Fruit fly (Drosophila melanogaster) whole organism, embryonic: ENCODE measurements around the gene Dok.
A peak's percentile ranks its signal among the peaks of the same experiment; 100 is the strongest.

Experiments used
- Abd-B ChIP-seq: fragments of 200-800 bp; sonication (Bioruptor generic); optimal IDR thresholded peaks from 2 replicates; lab custom pipeline; 2018; ENCODE audit warnings: missing biosample characterization, mild to moderate bottlenecking, missing genetic modification characterization, moderate library complexity
- Aef1 ChIP-seq: fragments of 200-800 bp; sonication (Bioruptor generic); IDR thresholded peaks from 3 replicates; pipeline ENCODE4 v1.3.6; 2022; ENCODE audit warnings: missing biosample characterization, missing genetic modification characterization
- Atf6 ChIP-seq: fragments of 200-800 bp; sonication (Bioruptor generic); IDR thresholded peaks from 2 replicates; pipeline ENCODE4 v1.3.6; 2022; ENCODE audit warnings: missing biosample characterization, missing genetic modification characterization
- BEAF-32 ChIP-seq: fragments of 200-800 bp; sonication (Bioruptor generic); optimal IDR thresholded peaks from 3 replicates; lab custom pipeline; 2017; ENCODE audit warnings: missing biosample characterization, missing genetic modification characterization, mild to moderate bottlenecking, moderate library complexity, missing genetic modification reagents
- CG10147 ChIP-seq: fragments of 200-800 bp; sonication (Bioruptor generic); optimal IDR thresholded peaks from 2 replicates; lab custom pipeline; 2019; ENCODE audit warnings: missing biosample characterization, mild to moderate bottlenecking, missing genetic modification characterization, moderate library complexity
- CG10462 ChIP-seq: fragments of 200-800 bp; sonication (Bioruptor generic); optimal IDR thresholded peaks from 2 replicates; lab custom pipeline; 2016; ENCODE audit warnings: missing biosample characterization, missing genetic modification characterization
- CG10654 ChIP-seq: fragments of 200-800 bp; sonication (Bioruptor generic); optimal IDR thresholded peaks from 2 replicates; lab custom pipeline; 2016; ENCODE audit warnings: missing biosample characterization, missing genetic modification characterization
- CG11696 ChIP-seq: fragments of 200-800 bp; sonication (Bioruptor generic); IDR thresholded peaks from 2 replicates; pipeline ENCODE4 v1.3.6; 2022; ENCODE audit warnings: missing biosample characterization, missing genetic modification characterization
- CG12769 ChIP-seq: fragments of 200-800 bp; sonication (Bioruptor generic); optimal IDR thresholded peaks from 2 replicates; lab custom pipeline; 2019; ENCODE audit warnings: missing biosample characterization, mild to moderate bottlenecking, missing genetic modification characterization, moderate library complexity
- CG13894 ChIP-seq: fragments of 200-800 bp; sonication (Bioruptor generic); optimal IDR thresholded peaks from 3 replicates; lab custom pipeline; 2018; ENCODE audit warnings: missing biosample characterization, mild to moderate bottlenecking, missing genetic modification characterization, moderate library complexity
- CG14441 ChIP-seq: fragments of 200-800 bp; sonication (Bioruptor generic); IDR thresholded peaks from 2 replicates; pipeline ENCODE4 v1.3.6; 2022; ENCODE audit warnings: missing biosample characterization, missing genetic modification characterization
- CG14860 ChIP-seq: fragments of 200-800 bp; sonication (Bioruptor generic); IDR thresholded peaks from 3 replicates; pipeline ENCODE4 v1.3.6; 2022; ENCODE audit warnings: missing biosample characterization, missing genetic modification characterization; ENCODE audit not compliant: partially characterized antibody
- CG15601 ChIP-seq: fragments of 200-800 bp; sonication (Bioruptor generic); optimal IDR thresholded peaks from 3 replicates; lab custom pipeline; 2019; ENCODE audit warnings: missing biosample characterization, mild to moderate bottlenecking, missing genetic modification characterization, moderate library complexity
- CG17328 ChIP-seq: fragments of 200-800 bp; sonication (Bioruptor generic); IDR thresholded peaks from 2 replicates; pipeline ENCODE4 v1.3.6; 2022; ENCODE audit warnings: missing biosample characterization, missing genetic modification characterization
- CG17359 ChIP-seq: fragments of 200-800 bp; sonication (Bioruptor generic); optimal IDR thresholded peaks from 3 replicates; lab custom pipeline; 2018; ENCODE audit warnings: missing biosample characterization, mild to moderate bottlenecking, missing genetic modification characterization, moderate library complexity
- CG18011 ChIP-seq: fragments of 200-800 bp; sonication (Bioruptor generic); optimal IDR thresholded peaks from 2 replicates; lab custom pipeline; 2017; ENCODE audit warnings: missing biosample characterization, missing genetic modification characterization, mild to moderate bottlenecking, moderate library complexity, missing genotype
- CG18599 ChIP-seq: fragments of 200-800 bp; sonication (Bioruptor generic); optimal IDR thresholded peaks from 3 replicates; lab custom pipeline; 2017; ENCODE audit warnings: missing biosample characterization, missing genetic modification characterization, mild to moderate bottlenecking, moderate library complexity, missing genetic modification reagents
- CG30020 ChIP-seq: fragments of 200-800 bp; optimal IDR thresholded peaks from 2 replicates; lab custom pipeline; 2019; ENCODE audit warnings: missing biosample characterization, mild to moderate bottlenecking, missing genetic modification characterization, moderate library complexity
- CG30431 ChIP-seq: fragments of 200-800 bp; sonication (Bioruptor generic); optimal IDR thresholded peaks from 2 replicates; lab custom pipeline; 2017; ENCODE audit warnings: missing biosample characterization, missing genetic modification characterization
- CG3065 ChIP-seq: fragments of 200-800 bp; sonication (Bioruptor generic); optimal IDR thresholded peaks from 2 replicates; lab custom pipeline; 2016; ENCODE audit warnings: missing biosample characterization, missing genetic modification characterization
- CG32772 ChIP-seq: fragments of 200-800 bp; sonication (Bioruptor generic); IDR thresholded peaks from 2 replicates; pipeline ENCODE4 v1.3.6; 2022; ENCODE audit warnings: missing biosample characterization, missing genetic modification characterization
- CG34376 ChIP-seq: fragments of 200-800 bp; sonication (Bioruptor generic); optimal IDR thresholded peaks from 2 replicates; lab custom pipeline; 2018; ENCODE audit warnings: missing biosample characterization, mild to moderate bottlenecking, missing genetic modification characterization
- CG3726 ChIP-seq: fragments of 200-800 bp; sonication (Bioruptor generic); IDR thresholded peaks from 3 replicates; pipeline ENCODE4, ENCODE4 v1.3.6; 2022; ENCODE audit warnings: missing biosample characterization, missing genetic modification characterization
- CG4707 ChIP-seq: fragments of 200-800 bp; sonication (Bioruptor generic); optimal IDR thresholded peaks from 2 replicates; lab custom pipeline; 2018; ENCODE audit warnings: missing biosample characterization, mild to moderate bottlenecking, missing genetic modification characterization, moderate library complexity
- CG4730 ChIP-seq: fragments of 200-800 bp; sonication (Bioruptor generic); IDR thresholded peaks from 2 replicates; pipeline ENCODE4 v1.3.6; 2022; ENCODE audit warnings: missing biosample characterization, missing genetic modification characterization
- CG6854 ChIP-seq: fragments of 200-800 bp; sonication (Bioruptor generic); optimal IDR thresholded peaks from 3 replicates; lab custom pipeline; 2017; ENCODE audit warnings: missing biosample characterization, mild to moderate bottlenecking, missing genetic modification characterization
- CG9437 ChIP-seq: fragments of 200-800 bp; sonication (Bioruptor generic); optimal IDR thresholded peaks from 2 replicates; lab custom pipeline; 2018; ENCODE audit warnings: missing biosample characterization, mild to moderate bottlenecking, missing genetic modification characterization
- Ets65A ChIP-seq: fragments of 200-800 bp; sonication (Bioruptor generic); peaks from one replicate; lab custom pipeline; 2016; ENCODE audit warnings: missing biosample characterization, missing genetic modification characterization
- Fer2 ChIP-seq: fragments of 200-800 bp; sonication (Bioruptor generic); optimal IDR thresholded peaks from 2 replicates; lab custom pipeline; 2018; ENCODE audit warnings: missing biosample characterization, mild to moderate bottlenecking, missing genetic modification characterization, moderate library complexity
- H2.0 ChIP-seq: fragments of 200-800 bp; sonication (Bioruptor generic); IDR thresholded peaks from 2 replicates; pipeline ENCODE4 v1.3.6; 2022; ENCODE audit warnings: missing biosample characterization, missing genetic modification characterization
- Myb ChIP-seq: fragments of 200-800 bp; sonication (Bioruptor generic); optimal IDR thresholded peaks from 2 replicates; lab custom pipeline; 2016; ENCODE audit warnings: missing biosample characterization, missing genetic modification characterization
- Sox100B ChIP-seq: fragments of 200-800 bp; sonication (Bioruptor generic); optimal IDR thresholded peaks from 3 replicates; lab custom pipeline; 2018; ENCODE audit warnings: missing biosample characterization, mild to moderate bottlenecking, missing genetic modification characterization
- ash1 ChIP-seq: fragments of 200-800 bp; sonication (Bioruptor generic); optimal IDR thresholded peaks from 2 replicates; lab custom pipeline; 2018; ENCODE audit warnings: missing biosample characterization, mild to moderate bottlenecking, missing genetic modification characterization
- eve ChIP-seq, 2 experiments: fragments of >200 bp; optimal IDR thresholded peaks; 2 replicates each; lab custom pipeline; 2017; ENCODE audit warnings: missing biosample characterization in 2 of 2, missing genetic modification characterization in 2 of 2
- exex ChIP-seq: fragments of 200-800 bp; sonication (Bioruptor generic); optimal IDR thresholded peaks from 4 replicates; lab custom pipeline; 2018; ENCODE audit warnings: missing biosample characterization, mild to moderate bottlenecking, missing genetic modification characterization, moderate library complexity
- eyg ChIP-seq: fragments of 200-800 bp; sonication (Bioruptor generic); optimal IDR thresholded peaks from 3 replicates; lab custom pipeline; 2016; ENCODE audit warnings: missing biosample characterization, missing genetic modification characterization
- fd3F ChIP-seq: fragments of 200-800 bp; sonication (Bioruptor generic); optimal IDR thresholded peaks from 2 replicates; lab custom pipeline; 2018; ENCODE audit warnings: missing biosample characterization, mild to moderate bottlenecking, missing genetic modification characterization, moderate library complexity
- fd96Cb ChIP-seq: fragments of 200-800 bp; sonication (Bioruptor generic); optimal IDR thresholded peaks from 2 replicates; lab custom pipeline; 2018; ENCODE audit warnings: missing biosample characterization, mild to moderate bottlenecking, missing genetic modification characterization, moderate library complexity
- grau ChIP-seq: fragments of 200-800 bp; optimal IDR thresholded peaks from 3 replicates; lab custom pipeline; 2019; ENCODE audit warnings: missing biosample characterization, mild to moderate bottlenecking, missing genetic modification characterization, moderate library complexity
- kah ChIP-seq: fragments of 200-800 bp; sonication (Bioruptor generic); optimal IDR thresholded peaks from 2 replicates; lab custom pipeline; 2018; ENCODE audit warnings: missing biosample characterization, mild to moderate bottlenecking, missing genetic modification characterization
- prd ChIP-seq, 3 experiments: fragments of >200 bp in 2 of 3; fragments of 200-800 bp in 1 of 3; sonication (Bioruptor generic) in 1 of 3; optimal IDR thresholded peaks in 2 of 3; IDR thresholded peaks in 1 of 3; 2 replicates in 2 of 3; 3 replicates in 1 of 3; pipeline versions ENCODE4 v1.3.6 to Lab custom; 2017 to 2022; ENCODE audit warnings: missing biosample characterization in 1 of 3, missing genetic modification characterization in 1 of 3
- psq ChIP-seq: fragments of 200-800 bp; sonication (Bioruptor generic); optimal IDR thresholded peaks from 2 replicates; lab custom pipeline; 2017; ENCODE audit warnings: missing biosample characterization, missing genetic modification characterization
- run ChIP-seq: fragments of 200-800 bp; sonication (Bioruptor generic); optimal IDR thresholded peaks from 3 replicates; lab custom pipeline; 2018; ENCODE audit warnings: missing biosample characterization, mild to moderate bottlenecking, missing genetic modification characterization
- sim ChIP-seq: fragments of 200-800 bp; sonication (Bioruptor generic); IDR thresholded peaks from 2 replicates; pipeline ENCODE4 v1.3.6; 2022; ENCODE audit warnings: missing biosample characterization, missing genetic modification characterization
- slou ChIP-seq: fragments of 200-800 bp; sonication (Bioruptor generic); optimal IDR thresholded peaks from 3 replicates; lab custom pipeline; 2016; ENCODE audit warnings: missing biosample characterization, missing genetic modification characterization
- so ChIP-seq: fragments of 200-800 bp; sonication (Bioruptor generic); IDR thresholded peaks from 3 replicates; pipeline ENCODE4 v1.3.6; 2022; ENCODE audit warnings: missing biosample characterization, missing genetic modification characterization
- sqz ChIP-seq: fragments of 200-800 bp; sonication (Bioruptor generic); optimal IDR thresholded peaks from 3 replicates; lab custom pipeline; 2018; ENCODE audit warnings: missing biosample characterization, mild to moderate bottlenecking, missing genetic modification characterization
- sr ChIP-seq: fragments of 200-800 bp; sonication (Bioruptor generic); IDR thresholded peaks from 3 replicates; pipeline ENCODE4 v1.3.6; 2022; ENCODE audit warnings: missing biosample characterization, missing genetic modification characterization
- stc ChIP-seq: fragments of 200-800 bp; sonication (Bioruptor generic); IDR thresholded peaks from 2 replicates; pipeline ENCODE4 v1.3.6; 2022; ENCODE audit warnings: missing biosample characterization, missing genetic modification characterization
- zen ChIP-seq: fragments of 200-800 bp; sonication (Bioruptor generic); optimal IDR thresholded peaks from 3 replicates; lab custom pipeline; 2018; ENCODE audit warnings: missing biosample characterization, mild to moderate bottlenecking, missing genetic modification characterization, moderate library complexity

The Dok gene

dm6 chrX:7334801-7335176 is 10.8 kb downstream of the Dok start (continued):
- peak; percentile 63 for TF ChIP-seq CG17359 (tag; lab: Kevin White, UChicago)
- peak; percentile 77 for TF ChIP-seq Sox100B (GFP tag; lab: Kevin White, UChicago)
- TF ChIP-seq CG18011, result peak; percentile 18
- TF ChIP-seq stc (GFP tag; lab: Robert Waterston, UW), result peak; percentile 62
- TF ChIP-seq BEAF-32 (GFP tag; lab: Kevin White, UChicago), result no peak
- no peak for TF ChIP-seq CG3726
- peak; percentile 43; the same call in 1 of the 2 replicates for TF ChIP-seq CG4730
- TF ChIP-seq Ets65A (GFP tag; lab: Kevin White, UChicago), result no peak
- peak; percentile 2 for TF ChIP-seq CG4707
- peak; percentile 46 for TF ChIP-seq CG10654 (GFP tag; lab: Kevin White, UChicago)
- no peak for TF ChIP-seq psq
- peak; percentile 73 for TF ChIP-seq H2.0
- TF ChIP-seq Aef1 (GFP tag; lab: Robert Waterston, UW), result 0 out of 3 replicates have a peak, but pooled peaks have one; percentile 28
- peak; percentile 98 for TF ChIP-seq grau
- no peak for TF ChIP-seq eyg (GFP tag; lab: Kevin White, UChicago)
- peak; percentile 41 for TF ChIP-seq CG30020 (tag; lab: Kevin White, UChicago)
- TF ChIP-seq fd96Cb (tag; lab: Kevin White, UChicago), result peak; percentile 66
- peak; percentile 68 for TF ChIP-seq CG14441
- peak; percentile 64 for TF ChIP-seq CG17328 (GFP tag; lab: Robert Waterston, UW)
- TF ChIP-seq CG15601 (tag; lab: Kevin White, UChicago), result peak; percentile 84
- TF ChIP-seq kah (GFP tag; lab: Kevin White, UChicago), result peak; percentile 19
- TF ChIP-seq CG9437 (GFP tag; lab: Kevin White, UChicago), result peak; percentile 72
- TF ChIP-seq CG14860 (GFP tag; lab: Robert Waterston, UW), result no peak
- TF ChIP-seq slou (GFP tag; lab: Kevin White, UChicago), result peak; percentile 16
- peak; percentile 66; the same call in 1 of the 2 replicates for TF ChIP-seq CG32772 (GFP tag; lab: Robert Waterston, UW)
- TF ChIP-seq zen (tag; lab: Kevin White, UChicago), result peak; percentile 61
- peak; percentile 42 for TF ChIP-seq Fer2 (tag; lab: Kevin White, UChicago)
- TF ChIP-seq run (tag; lab: Kevin White, UChicago), result peak; percentile 65
- no peak for TF ChIP-seq ash1
- peak; percentile 38 for TF ChIP-seq CG30431 (GFP tag; lab: Kevin White, UChicago)
- TF ChIP-seq so, result peak; percentile 77; the same call in 2 of the 3 replicates
- peak; percentile 18 for TF ChIP-seq exex (tag; lab: Kevin White, UChicago)
- TF ChIP-seq CG18599, result peak; percentile 81
- TF ChIP-seq prd (optimal IDR thresholded peaks at IDR 0.05; lab: Kevin White, UChicago), result no peak
- TF ChIP-seq prd (GFP tag; IDR thresholded peaks at IDR 0.05; lab: Robert Waterston, UW), result peak; percentile 64
- TF ChIP-seq Atf6, result peak; percentile 84
- peak; percentile 40 for TF ChIP-seq Abd-B (GFP tag; lab: Kevin White, UChicago)
- TF ChIP-seq CG11696 (GFP tag; lab: Robert Waterston, UW), result peak; percentile 45; the same call in 1 of the 2 replicates
- TF ChIP-seq sim (GFP tag; lab: Robert Waterston, UW), result peak; percentile 33; the same call in 1 of the 2 replicates
- TF ChIP-seq sqz, result peak; percentile 62
- peak; percentile 55 for TF ChIP-seq CG34376
- TF ChIP-seq CG12769 (tag; lab: Kevin White, UChicago), result no peak
- no peak for TF ChIP-seq Myb (GFP tag; lab: Kevin White, UChicago)
- peak; percentile 58 for TF ChIP-seq CG13894 (tag; lab: Kevin White, UChicago)
- TF ChIP-seq CG6854, result peak; percentile 67
- TF ChIP-seq CG10462 (GFP tag; lab: Kevin White, UChicago), result peak; percentile 55
- TF ChIP-seq fd3F (GFP tag; lab: Kevin White, UChicago), result peak; percentile 51
- TF ChIP-seq eve (GFP tag; optimal IDR thresholded peaks at IDR 0.05; lab: Kevin White, UChicago), result peak in 1 of 2 experiments; percentile 21
- TF ChIP-seq sr, result no peak
- peak; percentile 5 for TF ChIP-seq CG3065 (GFP tag; lab: Kevin White, UChicago)
- TF ChIP-seq CG10147, result peak; percentile 76
